Worm (Caenorhabditis elegans) whole organism, L2 larva: ENCODE results near the gene pat-9.

Experiments used
- C34F6.9 ChIP-seq: fragments of 150-350 bp; optimal IDR thresholded peaks from 2 replicates; lab custom pipeline; 2014; ENCODE audit warnings: missing biosample characterization, missing genetic modification characterization
- R02D3.7 ChIP-seq: fragments of 150-350 bp; optimal IDR thresholded peaks from 2 replicates; lab custom pipeline; 2014; ENCODE audit warnings: missing biosample characterization, missing genetic modification characterization
- ZK546.5 ChIP-seq: sonication (generic microtip); optimal IDR thresholded peaks from 2 replicates; lab custom pipeline; 2017; ENCODE audit warnings: missing biosample characterization, missing genetic modification characterization
- alr-1 ChIP-seq: fragments of 150-350 bp; optimal IDR thresholded peaks from 2 replicates; lab custom pipeline; 2014; ENCODE audit warnings: missing biosample characterization, missing genetic modification characterization
- blmp-1 ChIP-seq: sonication (generic microtip); optimal IDR thresholded peaks from 2 replicates; lab custom pipeline; 2017; ENCODE audit warnings: missing genetic modification characterization, mild to moderate bottlenecking, missing compliant biosample characterization, antibody characterized with exemption, moderate library complexity; ENCODE audit not compliant: insufficient read depth
- ceh-16 ChIP-seq: fragments of 150-350 bp; optimal IDR thresholded peaks from 2 replicates; lab custom pipeline; 2014; ENCODE audit warnings: missing biosample characterization, missing genetic modification characterization
- ceh-82 ChIP-seq: fragments of 150-350 bp; optimal IDR thresholded peaks from 2 replicates; lab custom pipeline; 2014; ENCODE audit warnings: missing biosample characterization, missing genetic modification characterization
- crh-2 ChIP-seq: sonication (generic microtip); optimal IDR thresholded peaks from 2 replicates; lab custom pipeline; 2017; ENCODE audit warnings: missing biosample characterization, missing genetic modification characterization
- egl-27 ChIP-seq: sonication (generic microtip); optimal IDR thresholded peaks from 3 replicates; lab custom pipeline; 2017; ENCODE audit warnings: missing biosample characterization, missing genetic modification reagents, missing genetic modification characterization
- elt-1 ChIP-seq: fragments of 150-350 bp; optimal IDR thresholded peaks from 2 replicates; lab custom pipeline; 2014; ENCODE audit warnings: missing biosample characterization, missing genetic modification characterization
- elt-3 ChIP-seq: sonication (generic microtip); optimal IDR thresholded peaks from 2 replicates; lab custom pipeline; 2017; ENCODE audit warnings: missing biosample characterization, missing genetic modification characterization
- fos-1 ChIP-seq: fragments of 150-350 bp; optimal IDR thresholded peaks from 2 replicates; lab custom pipeline; 2014; ENCODE audit warnings: missing biosample characterization, missing genetic modification characterization
- lsy-2 ChIP-seq, 2 experiments: fragments of 150-350 bp in 1 of 2; sonication (generic microtip) in 1 of 2; optimal IDR thresholded peaks; 2 replicates each; lab custom pipeline; 2014 to 2017; ENCODE audit warnings: missing biosample characterization in 2 of 2, missing genetic modification characterization in 2 of 2
- mbf-1 ChIP-seq: sonication (generic microtip); optimal IDR thresholded peaks from 2 replicates; lab custom pipeline; 2017; ENCODE audit warnings: missing biosample characterization, missing genetic modification characterization
- mdl-1 ChIP-seq, 2 experiments: fragments of 150-350 bp in 1 of 2; sonication (generic microtip) in 1 of 2; optimal IDR thresholded peaks; 2 replicates each; lab custom pipeline; 2017; ENCODE audit warnings: missing biosample characterization in 2 of 2, missing genetic modification characterization in 2 of 2
- nhr-10 ChIP-seq: sonication (generic microtip); optimal IDR thresholded peaks from 2 replicates; lab custom pipeline; 2017; ENCODE audit warnings: missing biosample characterization, missing genetic modification characterization
- nhr-11 ChIP-seq: fragments of 150-350 bp; optimal IDR thresholded peaks from 2 replicates; lab custom pipeline; 2014; ENCODE audit warnings: missing biosample characterization, missing genetic modification characterization
- nhr-21 ChIP-seq: fragments of 150-350 bp; optimal IDR thresholded peaks from 2 replicates; lab custom pipeline; 2014; ENCODE audit warnings: missing biosample characterization, missing genetic modification characterization
- nhr-23 ChIP-seq: fragments of 150-350 bp; optimal IDR thresholded peaks from 2 replicates; lab custom pipeline; 2014; ENCODE audit warnings: missing biosample characterization, missing genetic modification reagents, missing genetic modification characterization
- nhr-237 ChIP-seq: fragments of 150-350 bp; optimal IDR thresholded peaks from 2 replicates; lab custom pipeline; 2014; ENCODE audit warnings: missing biosample characterization, missing genetic modification characterization
- nhr-25 ChIP-seq: fragments of 150-350 bp; sonication (generic microtip); optimal IDR thresholded peaks from 3 replicates; lab custom pipeline; 2014; ENCODE audit warnings: missing biosample characterization, missing genetic modification characterization
- nhr-6 ChIP-seq: fragments of 150-350 bp; optimal IDR thresholded peaks from 2 replicates; lab custom pipeline; 2014; ENCODE audit warnings: missing biosample characterization, missing genetic modification characterization
- peb-1 ChIP-seq: fragments of 150-350 bp; optimal IDR thresholded peaks from 2 replicates; lab custom pipeline; 2014; ENCODE audit warnings: missing biosample characterization, missing genetic modification characterization
- sem-4 ChIP-seq: fragments of 150-350 bp; optimal IDR thresholded peaks from 2 replicates; lab custom pipeline; 2014; ENCODE audit warnings: missing biosample characterization, missing genetic modification reagents, missing genetic modification characterization
- skn-1 ChIP-seq: sonication (generic microtip); optimal IDR thresholded peaks from 2 replicates; lab custom pipeline; 2017; ENCODE audit warnings: missing biosample characterization, missing genetic modification characterization
- sma-3 ChIP-seq: sonication (generic microtip); optimal IDR thresholded peaks from 2 replicates; lab custom pipeline; 2016; ENCODE audit warnings: missing genetic modification reagents, missing genetic modification characterization, missing compliant biosample characterization
- sma-9 ChIP-seq, 2 experiments: fragments of 150-350 bp in 1 of 2; sonication (generic microtip) in 1 of 2; optimal IDR thresholded peaks; 2 replicates each; lab custom pipeline; 2014 to 2016; ENCODE audit warnings: missing genetic modification characterization in 2 of 2, mild to moderate bottlenecking in 1 of 2, missing biosample characterization in 1 of 2, missing compliant biosample characterization in 1 of 2, missing genetic modification reagents in 1 of 2, moderate library complexity in 1 of 2
- unc-39 ChIP-seq: fragments of 150-350 bp; optimal IDR thresholded peaks from 2 replicates; lab custom pipeline; 2014; ENCODE audit warnings: missing biosample characterization, missing genetic modification characterization
- unc-55 ChIP-seq: fragments of 150-350 bp; sonication (generic microtip); optimal IDR thresholded peaks from 3 replicates; lab custom pipeline; 2014; ENCODE audit warnings: missing biosample characterization, missing genetic modification reagents, missing genetic modification characterization
- unc-62 ChIP-seq: fragments of 150-350 bp; optimal IDR thresholded peaks from 2 replicates; lab custom pipeline; 2014; ENCODE audit warnings: missing biosample characterization, missing genetic modification reagents, missing genetic modification characterization
- zag-1 ChIP-seq: fragments of 150-350 bp; optimal IDR thresholded peaks from 2 replicates; lab custom pipeline; 2014; ENCODE audit warnings: missing biosample characterization, missing genetic modification characterization
- ztf-1 ChIP-seq: fragments of 200-800 bp; sonication (Bioruptor generic); conservative IDR thresholded peaks from 2 replicates; pipeline ENCODE4 v1.3.6; 2022; ENCODE audit warnings: missing genetic modification characterization, missing compliant biosample characterization
- ztf-11 ChIP-seq: sonication (generic microtip); optimal IDR thresholded peaks from 2 replicates; lab custom pipeline; 2017; ENCODE audit warnings: missing biosample characterization, missing genetic modification characterization
- ztf-4 ChIP-seq: fragments of 150-350 bp; optimal IDR thresholded peaks from 2 replicates; lab custom pipeline; 2014; ENCODE audit warnings: missing biosample characterization, missing genetic modification characterization

The pat-9 gene

ce11 chrX:16553845-16554426 lies 17.2 kb downstream of the pat-9 start, which contains the start of gene K08B5.2 (continued):
- TF ChIP-seq elt-3 (tag; lab: Kevin White, UChicago) (no peak), lsy-2 (tag; optimal IDR thresholded peaks at IDR 0.05; lab: Kevin White, UChicago) (peak in 1 of 2 experiments; percentile 10), sem-4 (tag; lab: Kevin White, UChicago) (no peak), alr-1 (tag; lab: Kevin White, UChicago) (no peak), unc-62 (GFP tag; lab: Kevin White, UChicago) (no peak), blmp-1 (tag; lab: Kevin White, UChicago) (no peak), mbf-1 (no peak), ztf-1 (no peak), zag-1 (tag; lab: Kevin White, UChicago) (no peak), crh-2 (tag; lab: Kevin White, UChicago) (peak; percentile 18), nhr-237 (tag; lab: Kevin White, UChicago) (no peak), C34F6.9 (tag; lab: Kevin White, UChicago) (peak; percentile 39), R02D3.7 (tag; lab: Kevin White, UChicago) (no peak), nhr-10 (tag; lab: Kevin White, UChicago) (no peak)

ce11 chrX:16555726-16556125 lies 19.0 kb downstream of the pat-9 start:
- TF ChIP-seq ceh-16 (peak; percentile 86), nhr-25 (tag; lab: Kevin White, UChicago) (peak; percentile 76), sma-3 (GFP tag; lab: Kevin White, UChicago) (peak; percentile 9), alr-1 (tag; lab: Kevin White, UChicago) (no peak), nhr-21 (no peak), lsy-2 (tag; optimal IDR thresholded peaks at IDR 0.05; lab: Kevin White, UChicago) (no peak), sma-9 (GFP tag; optimal IDR thresholded peaks at IDR 0.05; lab: Kevin White, UChicago) (peak; percentile 70), sma-9 (tag; optimal IDR thresholded peaks at IDR 0.05; lab: Kevin White, UChicago) (no peak), nhr-10 (tag; lab: Kevin White, UChicago) (no peak), blmp-1 (tag; lab: Kevin White, UChicago) (peak; percentile 99), elt-1 (tag; lab: Kevin White, UChicago) (peak; percentile 83), nhr-11 (tag; lab: Kevin White, UChicago) (no peak), ztf-4 (tag; lab: Kevin White, UChicago) (no peak), skn-1 (no peak), ZK546.5 (tag; lab: Kevin White, UChicago) (no peak)

ce11 chrX:16558117-16558516 lies 21.4 kb downstream of the pat-9 start, which contains the start of gene K08B5.1:
TSS of gene K08B5.1 (plus strand) at chrX:16558434.
- TF ChIP-seq R02D3.7 (tag; lab: Kevin White, UChicago) (no peak), sma-9 (GFP tag; optimal IDR thresholded peaks at IDR 0.05; lab: Kevin White, UChicago) (peak; percentile 25), sma-9 (tag; optimal IDR thresholded peaks at IDR 0.05; lab: Kevin White, UChicago) (no peak), unc-62 (GFP tag; lab: Kevin White, UChicago) (no peak), peb-1 (tag; lab: Kevin White, UChicago) (no peak), nhr-6 (tag; lab: Kevin White, UChicago) (no peak), fos-1 (tag; lab: Kevin White, UChicago) (no peak), ceh-82 (tag; lab: Kevin White, UChicago) (no peak), nhr-21 (peak; percentile 18), nhr-237 (tag; lab: Kevin White, UChicago) (no peak), mdl-1 (tag; optimal IDR thresholded peaks at IDR 0.05; lab: Kevin White, UChicago) (no peak)

- TF ChIP-seq nhr-21: peak; percentile 19
- TF ChIP-seq sma-3 (GFP tag; lab: Kevin White, UChicago): peak; percentile 72
- peak; percentile 5 for TF ChIP-seq nhr-25 (tag; lab: Kevin White, UChicago)
- TF ChIP-seq fos-1 (tag; lab: Kevin White, UChicago): peak; percentile 82
- TF ChIP-seq unc-39 (tag; lab: Kevin White, UChicago): no peak
- TF ChIP-seq nhr-23 (tag; lab: Kevin White, UChicago): no peak
- peak; percentile 3 for TF ChIP-seq sem-4 (tag; lab: Kevin White, UChicago)
- TF ChIP-seq egl-27 (tag; lab: Kevin White, UChicago): peak; percentile 29
- TF ChIP-seq sma-9 (GFP tag; optimal IDR thresholded peaks at IDR 0.05; lab: Kevin White, UChicago): peak; percentile 55
- no peak for TF ChIP-seq sma-9 (tag; optimal IDR thresholded peaks at IDR 0.05; lab: Kevin White, UChicago)
- TF ChIP-seq lsy-2 (tag; optimal IDR thresholded peaks at IDR 0.05; lab: Kevin White, UChicago): peak in 1 of 2 experiments; percentile 39
- TF ChIP-seq unc-55 (GFP tag; lab: Kevin White, UChicago): peak; percentile 10
- TF ChIP-seq ztf-11: no peak
- peak; percentile 28 for TF ChIP-seq C34F6.9 (tag; lab: Kevin White, UChicago)
- peak; percentile 59 for TF ChIP-seq crh-2 (tag; lab: Kevin White, UChicago)
- TF ChIP-seq, all 48 proteins: peak for 11
Observed at ce11 chrX:16558776-16559175, 22.1 kb downstream of the pat-9 start.
